Worm (Caenorhabditis elegans) whole organism, L2 larva: Measurements from ENCODE around the gene F10D2.8.

ENCODE experiments used
- egl-27 ChIP-seq: sonication (generic microtip); optimal IDR thresholded peaks from 3 replicates; lab custom pipeline; 2017; ENCODE audit warnings: missing biosample characterization, missing genetic modification reagents, missing genetic modification characterization
- fos-1 ChIP-seq: fragments of 150-350 bp; optimal IDR thresholded peaks from 2 replicates; lab custom pipeline; 2014; ENCODE audit warnings: missing biosample characterization, missing genetic modification characterization
- gmeb-1 ChIP-seq: fragments of 150-350 bp; optimal IDR thresholded peaks from 2 replicates; lab custom pipeline; 2014; ENCODE audit warnings: missing biosample characterization, missing genetic modification characterization
- mdl-1 ChIP-seq, 2 experiments: fragments of 150-350 bp in 1 of 2; sonication (generic microtip) in 1 of 2; optimal IDR thresholded peaks; 2 replicates each; lab custom pipeline; 2017; ENCODE audit warnings: missing biosample characterization in 2 of 2, missing genetic modification characterization in 2 of 2
- nhr-11 ChIP-seq: fragments of 150-350 bp; optimal IDR thresholded peaks from 2 replicates; lab custom pipeline; 2014; ENCODE audit warnings: missing biosample characterization, missing genetic modification characterization

ce11 chrV:7132248-7132647 is 18.3 kb downstream of the F10D2.8 start, which contains the start of gene sre-10:
- no peak for TF ChIP-seq gmeb-1 (tag; lab: Kevin White, UChicago)
- no peak for TF ChIP-seq fos-1 (tag; lab: Kevin White, UChicago)
- TF ChIP-seq mdl-1 (tag; optimal IDR thresholded peaks at IDR 0.05; lab: Kevin White, UChicago) = no peak
- no peak for TF ChIP-seq egl-27 (tag; lab: Kevin White, UChicago)
- TF ChIP-seq nhr-11 (tag; lab: Kevin White, UChicago) = no peak
